Worm (Caenorhabditis elegans) whole organism, L1 larva: ENCODE data around the gene H02F09.2.

Source experiments
- C16A3.4 ChIP-seq: fragments of 150-350 bp; optimal IDR thresholded peaks from 2 replicates; lab custom pipeline; 2014; ENCODE audit warnings: missing biosample characterization, missing genetic modification characterization
- aha-1 ChIP-seq: fragments of 150-350 bp; optimal IDR thresholded peaks from 2 replicates; lab custom pipeline; 2014; ENCODE audit warnings: missing biosample characterization, missing genetic modification characterization
- ama-1 ChIP-seq: fragments of 150-350 bp; optimal IDR thresholded peaks from 2 replicates; lab custom pipeline; 2014
- blmp-1 ChIP-seq: fragments of 150-350 bp; optimal IDR thresholded peaks from 2 replicates; lab custom pipeline; 2014; ENCODE audit warnings: missing biosample characterization, missing genetic modification characterization
- ceh-82 ChIP-seq, 3 experiments: fragments of 150-350 bp in 1 of 3; sonication (generic microtip) in 2 of 3; optimal IDR thresholded peaks; 2 replicates each; lab custom pipeline; 2014 to 2017; ENCODE audit warnings: missing biosample characterization in 3 of 3, missing genetic modification characterization in 3 of 3
- ceh-88 ChIP-seq: fragments of 200-800 bp; sonication (Bioruptor generic); IDR thresholded peaks from 2 replicates; pipeline ENCODE4 v1.3.6; 2022; ENCODE audit warnings: missing genetic modification characterization, missing compliant biosample characterization
- ces-1 ChIP-seq: fragments of 150-350 bp; optimal IDR thresholded peaks from 2 replicates; lab custom pipeline; 2014; ENCODE audit warnings: missing biosample characterization, missing genetic modification reagents, missing genetic modification characterization
- dpl-1 ChIP-seq, 3 experiments: fragments of 150-350 bp in 2 of 3; sonication (generic microtip) in 1 of 3; optimal IDR thresholded peaks; 2 replicates each; lab custom pipeline; 2014 to 2017; ENCODE audit warnings: missing biosample characterization in 3 of 3, missing genetic modification characterization in 3 of 3, missing genetic modification reagents in 3 of 3
- efl-1 ChIP-seq, 4 experiments: fragments of 150-350 bp; optimal IDR thresholded peaks in 3 of 4; peaks in 1 of 4; 1 replicate in 1 of 4; 2 replicates in 3 of 4; lab custom pipeline; 2014; ENCODE audit warnings: missing biosample characterization in 2 of 4, missing genetic modification characterization in 2 of 4, missing genetic modification reagents in 2 of 4
- efl-3 ChIP-seq: fragments of 200-800 bp; sonication (Bioruptor generic); optimal IDR thresholded peaks from 2 replicates; lab custom pipeline; 2018; ENCODE audit warnings: mild to moderate bottlenecking, missing genetic modification characterization, missing compliant biosample characterization
- egl-27 ChIP-seq, 2 experiments: fragments of 150-350 bp in 1 of 2; sonication (generic microtip); optimal IDR thresholded peaks; 3 replicates each; lab custom pipeline; 2017 to 2018; ENCODE audit warnings: missing biosample characterization in 2 of 2, missing genetic modification characterization in 2 of 2, missing genetic modification reagents in 2 of 2
- elt-3 ChIP-seq, 6 experiments: fragments of 150-350 bp in 1 of 6; sonication (generic microtip); optimal IDR thresholded peaks; 2 replicates each; lab custom pipeline; 2017 to 2018; ENCODE audit warnings: missing biosample characterization in 6 of 6, missing genetic modification characterization in 6 of 6, inconsistent platforms in 1 of 6
- fkh-8 ChIP-seq: sonication (generic microtip); optimal IDR thresholded peaks from 2 replicates; lab custom pipeline; 2016; ENCODE audit warnings: mild to moderate bottlenecking, missing genetic modification characterization, missing compliant biosample characterization
- fos-1 ChIP-seq: fragments of 150-350 bp; optimal IDR thresholded peaks from 2 replicates; lab custom pipeline; 2014; ENCODE audit warnings: missing biosample characterization, missing genetic modification characterization
- grh-1 ChIP-seq: fragments of 200-800 bp; sonication (Bioruptor generic); IDR thresholded peaks from 2 replicates; pipeline ENCODE4 v1.3.6; 2022; ENCODE audit warnings: missing genetic modification reagents, missing genetic modification characterization, missing compliant biosample characterization
- hlh-4 ChIP-seq: sonication (generic microtip); optimal IDR thresholded peaks from 2 replicates; lab custom pipeline; 2016; ENCODE audit warnings: mild to moderate bottlenecking, missing genetic modification characterization, missing compliant biosample characterization
- irx-1 ChIP-seq: sonication (generic microtip); optimal IDR thresholded peaks from 2 replicates; lab custom pipeline; 2016; ENCODE audit warnings: missing genetic modification characterization, missing compliant biosample characterization
- jun-1 ChIP-seq: fragments of 150-350 bp; optimal IDR thresholded peaks from 2 replicates; lab custom pipeline; 2014; ENCODE audit warnings: missing biosample characterization, missing genetic modification reagents, missing genetic modification characterization
- lin-13 ChIP-seq: fragments of 150-350 bp; optimal IDR thresholded peaks from 2 replicates; lab custom pipeline; 2014; ENCODE audit warnings: missing biosample characterization, missing genetic modification reagents, missing genetic modification characterization
- lin-14 ChIP-seq: fragments of 200-800 bp; sonication (Bioruptor generic); optimal IDR thresholded peaks from 2 replicates; lab custom pipeline; 2018; ENCODE audit warnings: mild to moderate bottlenecking, missing genetic modification characterization, moderate library complexity, missing compliant biosample characterization
- lin-15B ChIP-seq: fragments of 150-350 bp; sonication (generic microtip); optimal IDR thresholded peaks from 3 replicates; lab custom pipeline; 2014; ENCODE audit warnings: missing biosample characterization, missing genetic modification characterization
- lir-3 ChIP-seq: sonication (generic microtip); optimal IDR thresholded peaks from 2 replicates; lab custom pipeline; 2016; ENCODE audit warnings: mild to moderate bottlenecking, missing genetic modification characterization, moderate library complexity, missing compliant biosample characterization; ENCODE audit not compliant: poor library complexity
- mdl-1 ChIP-seq, 2 experiments: fragments of 150-350 bp; optimal IDR thresholded peaks; 2 replicates each; lab custom pipeline; 2014 to 2017; ENCODE audit warnings: missing biosample characterization in 2 of 2, missing genetic modification characterization in 2 of 2, inconsistent platforms in 1 of 2
- nhr-11 ChIP-seq: fragments of 150-350 bp; optimal IDR thresholded peaks from 2 replicates; lab custom pipeline; 2014; ENCODE audit warnings: missing biosample characterization, missing genetic modification characterization
- nhr-12 ChIP-seq: sonication (generic microtip); optimal IDR thresholded peaks from 2 replicates; lab custom pipeline; 2017; ENCODE audit warnings: missing biosample characterization, missing genetic modification characterization
- nhr-19 ChIP-seq: fragments of 200-800 bp; sonication (Bioruptor generic); conservative IDR thresholded peaks from 2 replicates; pipeline ENCODE4 v1.3.6; 2022; ENCODE audit warnings: missing genetic modification characterization, missing compliant biosample characterization
- nhr-20 ChIP-seq: sonication (generic microtip); optimal IDR thresholded peaks from 2 replicates; lab custom pipeline; 2016; ENCODE audit warnings: mild to moderate bottlenecking, missing genetic modification characterization, missing compliant biosample characterization
- nhr-237 ChIP-seq: fragments of 150-350 bp; optimal IDR thresholded peaks from 2 replicates; lab custom pipeline; 2014; ENCODE audit warnings: missing biosample characterization, missing genetic modification characterization
- nhr-47 ChIP-seq: sonication (generic microtip); optimal IDR thresholded peaks from 2 replicates; lab custom pipeline; 2016; ENCODE audit warnings: mild to moderate bottlenecking, missing genetic modification characterization, moderate library complexity, missing compliant biosample characterization
- nhr-71 ChIP-seq: sonication (generic microtip); optimal IDR thresholded peaks from 2 replicates; lab custom pipeline; 2016; ENCODE audit warnings: mild to moderate bottlenecking, missing genetic modification characterization, moderate library complexity, missing compliant biosample characterization
- nhr-76 ChIP-seq: sonication (generic microtip); optimal IDR thresholded peaks from 2 replicates; lab custom pipeline; 2017; ENCODE audit warnings: missing biosample characterization, missing genetic modification characterization
- nhr-77 ChIP-seq: fragments of 150-350 bp; optimal IDR thresholded peaks from 2 replicates; lab custom pipeline; 2014; ENCODE audit warnings: missing biosample characterization, missing genetic modification characterization
- nhr-84 ChIP-seq: sonication (generic microtip); optimal IDR thresholded peaks from 2 replicates; lab custom pipeline; 2017; ENCODE audit warnings: missing biosample characterization, missing genetic modification characterization
- nhr-90 ChIP-seq: sonication (generic microtip); optimal IDR thresholded peaks from 2 replicates; lab custom pipeline; 2016; ENCODE audit warnings: mild to moderate bottlenecking, missing genetic modification characterization, missing compliant biosample characterization; ENCODE audit not compliant: poor library complexity
- pax-3 ChIP-seq: fragments of 200-800 bp; sonication (Bioruptor generic); optimal IDR thresholded peaks from 2 replicates; lab custom pipeline; 2018; ENCODE audit warnings: mild to moderate bottlenecking, missing genetic modification characterization, moderate library complexity, missing compliant biosample characterization
- rnt-1 ChIP-seq: sonication (generic microtip); optimal IDR thresholded peaks from 2 replicates; lab custom pipeline; 2016; ENCODE audit warnings: mild to moderate bottlenecking, missing genetic modification characterization, moderate library complexity, missing compliant biosample characterization
- skn-1 ChIP-seq: fragments of 150-350 bp; optimal IDR thresholded peaks from 2 replicates; lab custom pipeline; 2014; ENCODE audit warnings: missing biosample characterization, missing genetic modification characterization
- snu-23 ChIP-seq: sonication (generic microtip); optimal IDR thresholded peaks from 2 replicates; lab custom pipeline; 2016; ENCODE audit warnings: missing genetic modification characterization, missing compliant biosample characterization
- swsn-7 ChIP-seq: sonication (generic microtip); optimal IDR thresholded peaks from 2 replicates; lab custom pipeline; 2016; ENCODE audit warnings: missing genetic modification characterization, missing compliant biosample characterization
- tlp-1 ChIP-seq: fragments of 150-350 bp; optimal IDR thresholded peaks from 2 replicates; lab custom pipeline; 2014; ENCODE audit warnings: missing biosample characterization, missing genetic modification characterization
- unc-30 ChIP-seq: sonication (generic microtip); optimal IDR thresholded peaks from 2 replicates; lab custom pipeline; 2017; ENCODE audit warnings: missing biosample characterization, missing genetic modification characterization
- unc-62 ChIP-seq: fragments of 150-350 bp; optimal IDR thresholded peaks from 2 replicates; lab custom pipeline; 2014; ENCODE audit warnings: missing biosample characterization, missing genetic modification reagents, missing genetic modification characterization
- unc-86 ChIP-seq: sonication (generic microtip); optimal IDR thresholded peaks from 2 replicates; lab custom pipeline; 2016; ENCODE audit warnings: missing genetic modification characterization, missing compliant biosample characterization
- zip-4 ChIP-seq: fragments of 200-800 bp; sonication (Bioruptor generic); optimal IDR thresholded peaks from 2 replicates; lab custom pipeline; 2018; ENCODE audit warnings: mild to moderate bottlenecking, missing genetic modification characterization, moderate library complexity, missing compliant biosample characterization
- ztf-11 ChIP-seq, 2 experiments: sonication (generic microtip); optimal IDR thresholded peaks; 2 replicates each; lab custom pipeline; 2016 to 2017; ENCODE audit warnings: missing genetic modification characterization in 2 of 2, missing biosample characterization in 1 of 2, missing compliant biosample characterization in 1 of 2

H02F09.2 gene

ce11 chrX:1528107-1528506 lies 43.9 kb upstream of the H02F09.2 start:
- TF ChIP-seq swsn-7 (tag; lab: Kevin White, UChicago) (no peak), zip-4 (GFP tag; lab: Kevin White, UChicago) (peak; percentile 68), elt-3 (tag; optimal IDR thresholded peaks at IDR 0.05; lab: Kevin White, UChicago) (no peak), skn-1 (peak; percentile 42)

ce11 chrX:1529013-1529412 lies 43.0 kb upstream of the H02F09.2 start:
- TF ChIP-seq nhr-19 (GFP tag; lab: Robert Waterston, UW), result 0 out of 2 replicates have a peak, but pooled peaks have one; percentile 25
- TF ChIP-seq ces-1 (GFP tag; lab: Kevin White, UChicago), result no peak
- no peak for TF ChIP-seq fos-1 (tag; lab: Kevin White, UChicago)
- no peak for TF ChIP-seq unc-62
- no peak for TF ChIP-seq efl-1 (optimal IDR thresholded peaks at IDR 0.05; lab: Kevin White, UChicago)
- peak in 1 of 2 experiments; percentile 60 for TF ChIP-seq efl-1 (GFP tag; optimal IDR thresholded peaks at IDR 0.05 in 1 of 2; lab: Kevin White, UChicago)
- no peak for TF ChIP-seq nhr-12 (tag; lab: Kevin White, UChicago)
- TF ChIP-seq lin-14 (GFP tag; lab: Kevin White, UChicago), result peak; percentile 81
- TF ChIP-seq nhr-71 (tag; lab: Kevin White, UChicago), result peak; percentile 8
- TF ChIP-seq lin-15B (tag; lab: Kevin White, UChicago), result no peak
- TF ChIP-seq egl-27 (tag; optimal IDR thresholded peaks at IDR 0.05; lab: Kevin White, UChicago), result no peak
- no peak for TF ChIP-seq mdl-1 (tag; optimal IDR thresholded peaks at IDR 0.05; lab: Kevin White, UChicago)
- peak; percentile 47 for TF ChIP-seq rnt-1 (tag; lab: Kevin White, UChicago)
- no peak for TF ChIP-seq ceh-82 (tag; optimal IDR thresholded peaks at IDR 0.05; lab: Kevin White, UChicago)
- peak; percentile 12 for TF ChIP-seq skn-1

ce11 chrX:1535261-1535660 lies 36.8 kb upstream of the H02F09.2 start, which contains the start of gene K06A9.3:
TSS of gene K06A9.3 (minus strand) at chrX:1535361.
- TF ChIP-seq fkh-8 (tag; lab: Kevin White, UChicago) (no peak), lin-14 (GFP tag; lab: Kevin White, UChicago) (no peak), nhr-20 (no peak), ztf-11 (tag; optimal IDR thresholded peaks at IDR 0.05; lab: Kevin White, UChicago) (no peak), jun-1 (tag; lab: Kevin White, UChicago) (no peak), nhr-47 (tag; lab: Kevin White, UChicago) (no peak), hlh-4 (no peak), irx-1 (tag; lab: Kevin White, UChicago) (no peak), C16A3.4 (tag; lab: Kevin White, UChicago) (no peak), unc-30 (tag; lab: Kevin White, UChicago) (no peak), blmp-1 (no peak), tlp-1 (tag; lab: Kevin White, UChicago) (no peak), ces-1 (GFP tag; lab: Kevin White, UChicago) (no peak), nhr-76 (tag; lab: Kevin White, UChicago) (no peak), elt-3 (tag; optimal IDR thresholded peaks at IDR 0.05; lab: Kevin White, UChicago) (no peak), pax-3 (tag; lab: Kevin White, UChicago) (no peak), aha-1 (tag; lab: Kevin White, UChicago) (no peak)

ce11 chrX:1536138-1536537 lies 35.9 kb upstream of the H02F09.2 start, which contains the start of gene K06A9.2:
TSS of gene K06A9.2 (plus strand) at chrX:1536366.
- TF ChIP-seq nhr-84 (tag; lab: Kevin White, UChicago) (no peak), nhr-77 (tag; lab: Kevin White, UChicago) (peak; percentile 41), ces-1 (GFP tag; lab: Kevin White, UChicago) (no peak), unc-86 (no peak), nhr-237 (tag; lab: Kevin White, UChicago) (no peak), lin-13 (GFP tag; lab: Kevin White, UChicago) (no peak), nhr-11 (peak; percentile 46), nhr-20 (peak; percentile 61), pax-3 (tag; lab: Kevin White, UChicago) (no peak), rnt-1 (tag; lab: Kevin White, UChicago) (peak; percentile 73), nhr-90 (tag; lab: Kevin White, UChicago) (no peak), efl-3 (GFP tag; lab: Kevin White, UChicago) (no peak), mdl-1 (tag; optimal IDR thresholded peaks at IDR 0.05; lab: Kevin White, UChicago) (peak in 1 of 2 experiments; percentile 39), ama-1 (lab: Kevin White, UChicago) (no peak), lir-3 (tag; lab: Kevin White, UChicago) (no peak), snu-23 (GFP tag; lab: Kevin White, UChicago) (peak; percentile 58), skn-1 (peak; percentile 67), C16A3.4 (tag; lab: Kevin White, UChicago) (no peak), efl-1 (optimal IDR thresholded peaks at IDR 0.05; lab: Kevin White, UChicago) (peak in 1 of 2 experiments; percentile 3), efl-1 (GFP tag; optimal IDR thresholded peaks at IDR 0.05 in 1 of 2; lab: Kevin White, UChicago) (no peak), hlh-4 (no peak), unc-30 (tag; lab: Kevin White, UChicago) (no peak), dpl-1 (GFP tag; optimal IDR thresholded peaks at IDR 0.05; lab: Kevin White, UChicago) (no peak), zip-4 (GFP tag; lab: Kevin White, UChicago) (no peak), grh-1 (no peak), ceh-88 (GFP tag; lab: Robert Waterston, UW) (no peak)
